Worm (Caenorhabditis elegans) whole organism, L4/young adult: Measurements from ENCODE around the gene nspd-7.

Experiments
- W03F9.2 ChIP-seq: fragments of 150-350 bp; optimal IDR thresholded peaks from 2 replicates; lab custom pipeline; 2014; ENCODE audit warnings: missing biosample characterization, missing genetic modification characterization
- dao-5 ChIP-seq: sonication (generic microtip); optimal IDR thresholded peaks from 2 replicates; lab custom pipeline; 2016; ENCODE audit warnings: missing genotype, missing genetic modification characterization, moderate library complexity, missing compliant biosample characterization
- him-1 ChIP-seq: sonication (generic microtip); optimal IDR thresholded peaks from 2 replicates; lab custom pipeline; 2016; ENCODE audit warnings: missing genotype, missing genetic modification reagents, missing genetic modification characterization, missing compliant biosample characterization

DNA sequence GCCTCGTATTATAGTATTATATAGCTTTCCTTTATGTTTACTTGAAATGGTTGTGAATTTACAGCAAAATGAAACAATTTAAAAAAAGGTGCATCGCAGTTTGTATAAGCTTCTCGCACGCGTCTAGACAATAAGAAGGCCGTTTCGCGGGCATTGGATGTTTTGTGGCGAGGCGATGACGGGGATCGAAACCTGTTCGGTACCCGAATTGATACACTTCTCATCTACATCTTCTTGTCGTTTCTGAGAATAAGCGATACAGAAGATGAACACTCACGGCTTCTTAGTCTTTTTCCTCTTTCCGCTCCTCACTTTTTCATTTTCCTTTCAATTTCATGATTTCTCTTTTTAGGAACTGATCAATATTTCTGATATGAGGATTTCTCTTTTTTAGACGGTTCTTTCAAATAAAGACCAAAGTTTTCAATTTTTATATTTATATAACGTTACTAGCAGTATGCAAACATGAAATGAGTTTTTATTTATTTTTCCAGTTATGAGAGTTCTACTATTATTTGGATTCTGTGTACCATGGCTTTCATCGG lies 23.2 kb downstream of the nspd-7 start, which contains the start of gene F01G10.10:
- no peak for TF ChIP-seq dao-5 (tag; lab: Kevin White, UChicago)
- TF ChIP-seq him-1 (tag; lab: Kevin White, UChicago), result no peak
- no peak for TF ChIP-seq W03F9.2
